Worm (Caenorhabditis elegans) whole organism, L2 larva: ENCODE data around the gene F13H8.6.

Experiments used
- F13H6.1 ChIP-seq: sonication (generic microtip); optimal IDR thresholded peaks from 2 replicates; lab custom pipeline; 2016; ENCODE audit warnings: missing genetic modification characterization, missing compliant biosample characterization
- R02D3.7 ChIP-seq: fragments of 150-350 bp; optimal IDR thresholded peaks from 2 replicates; lab custom pipeline; 2014; ENCODE audit warnings: missing biosample characterization, missing genetic modification characterization
- mab-5 ChIP-seq: fragments of 150-350 bp; optimal IDR thresholded peaks from 2 replicates; lab custom pipeline; 2014; ENCODE audit warnings: missing biosample characterization, missing genetic modification characterization
- nhr-11 ChIP-seq: fragments of 150-350 bp; optimal IDR thresholded peaks from 2 replicates; lab custom pipeline; 2014; ENCODE audit warnings: missing biosample characterization, missing genetic modification characterization
- nhr-77 ChIP-seq: fragments of 150-350 bp; optimal IDR thresholded peaks from 2 replicates; lab custom pipeline; 2014; ENCODE audit warnings: missing biosample characterization, missing genetic modification characterization

- TF ChIP-seq nhr-77 (tag; lab: Kevin White, UChicago) (no peak), nhr-11 (tag; lab: Kevin White, UChicago) (no peak), mab-5 (tag; lab: Kevin White, UChicago) (no peak), R02D3.7 (tag; lab: Kevin White, UChicago) (no peak), F13H6.1 (tag; lab: Kevin White, UChicago) (no peak)
Measured at ce11 chrII:6324086-6324485, 37.3 kb upstream of the F13H8.6 start, which contains the start of gene sma-6.
